Worm (Caenorhabditis elegans): Measurements from ENCODE around the gene C17F4.7.

DNA sequence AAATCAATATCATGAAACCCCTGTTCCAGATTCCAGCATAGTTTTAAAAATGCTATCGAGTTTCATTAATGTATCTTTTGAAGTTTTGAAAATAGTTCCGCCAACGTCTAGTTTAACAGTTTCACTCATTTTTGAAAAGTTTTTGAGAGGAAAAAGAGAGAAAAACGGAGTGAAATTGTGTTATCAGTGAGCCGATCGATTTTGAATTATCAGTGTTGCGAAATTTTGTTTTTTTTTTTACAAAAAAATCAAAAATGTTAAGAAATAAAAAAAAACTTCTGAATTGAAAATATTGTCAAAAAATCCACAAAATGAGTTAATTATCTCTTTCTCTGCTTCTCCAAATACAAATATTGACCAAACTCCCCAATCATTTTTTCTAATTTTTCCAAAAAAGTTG lies 23.1 kb downstream of the C17F4.7 start, which contains the start of gene ZC239.13:
- TF ChIP-seq unc-39 (tag; optimal IDR thresholded peaks at IDR 0.05) (no peak), mdl-1 (tag; optimal IDR thresholded peaks at IDR 0.05) (no peak), aly-2 (tag; optimal IDR thresholded peaks at IDR 0.05) (no peak), pha-4 (GFP tag; IDR thresholded peaks at IDR 0.05) (no peak), pha-4 (tag; optimal IDR thresholded peaks at IDR 0.05) (no peak), lim-7 (GFP tag; IDR thresholded peaks at IDR 0.05) (no peak), lin-39 (tag; optimal IDR thresholded peaks at IDR 0.05) (no peak)

All from whole organism, L4 larva.